Worm (Caenorhabditis elegans) whole organism, dauer: ENCODE results near the gene slc-25A18.2.

Experiments used
- unc-62 ChIP-seq: sonication (generic microtip); optimal IDR thresholded peaks from 2 replicates; lab custom pipeline; 2017; ENCODE audit warnings: missing biosample characterization, missing genetic modification reagents, missing genetic modification characterization

slc-25A18.2 gene

DNA sequence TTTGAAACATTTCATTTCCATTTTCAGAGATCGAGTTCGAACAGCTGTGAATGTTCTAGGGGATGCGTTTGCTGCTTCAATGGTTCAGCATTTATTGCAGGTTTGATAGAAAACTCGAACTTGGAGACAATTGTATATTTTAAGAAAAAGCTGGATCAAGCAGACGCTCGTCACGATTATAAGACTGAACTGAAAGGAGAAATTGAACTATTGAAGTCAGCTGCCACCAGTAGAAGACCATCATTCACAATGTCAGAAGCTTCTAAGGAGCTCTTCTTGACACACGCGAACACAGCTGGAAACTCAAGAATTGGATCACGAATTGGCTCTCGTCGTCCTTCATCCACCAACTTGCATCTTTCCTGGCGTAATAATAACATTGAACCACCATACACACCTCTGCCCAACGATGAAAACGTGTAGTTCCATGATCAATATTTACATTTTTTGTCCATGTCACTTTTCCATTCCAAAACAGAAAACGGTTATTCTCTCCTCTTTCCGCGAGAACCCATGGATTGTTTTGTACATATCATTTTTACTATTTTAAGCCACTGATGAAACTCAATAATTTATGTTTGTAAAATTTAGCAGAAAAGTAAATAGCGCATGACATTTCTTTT lies 31.1 kb downstream of the slc-25A18.2 start:
- no peak for TF ChIP-seq unc-62 (GFP tag; lab: Kevin White, UChicago)

- TF ChIP-seq unc-62 (GFP tag; lab: Kevin White, UChicago), result no peak
Measured at ce11 chrIV:7506711-7507110, 31.9 kb downstream of the slc-25A18.2 start.

ce11 chrIV:7507305-7507704 lies 32.5 kb downstream of the slc-25A18.2 start:
- TF ChIP-seq unc-62 (GFP tag; lab: Kevin White, UChicago), result no peak

- no peak for TF ChIP-seq unc-62 (GFP tag; lab: Kevin White, UChicago)
Measured at ce11 chrIV:7507841-7508509, 33.1 kb downstream of the slc-25A18.2 start, which contains the start of the genes vdac-1 and R05G6.5. Gene vdac-1, minus strand, starts transcription at chrIV:7507891. Gene R05G6.5, plus strand, starts transcription at chrIV:7508367.

DNA sequence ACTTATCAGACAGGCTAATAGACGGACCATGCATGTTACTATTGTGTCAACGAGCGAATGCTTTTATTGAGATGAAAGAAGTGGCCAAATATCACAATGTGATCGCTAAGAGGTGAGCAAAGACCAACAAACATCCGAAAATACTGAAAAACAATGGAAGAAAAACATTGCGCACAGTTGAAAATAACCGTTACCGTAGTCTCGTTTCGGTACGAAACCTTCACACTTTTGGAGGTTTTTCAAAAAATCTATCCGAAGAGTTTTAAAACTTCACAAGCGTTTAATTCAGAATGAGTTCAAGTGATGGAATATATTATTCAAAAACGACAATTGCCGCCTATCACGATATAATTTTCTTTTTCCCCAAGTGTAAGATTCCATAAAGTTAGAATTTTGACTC lies 34.0 kb downstream of the slc-25A18.2 start:
- TF ChIP-seq unc-62 (GFP tag; lab: Kevin White, UChicago), result no peak

DNA sequence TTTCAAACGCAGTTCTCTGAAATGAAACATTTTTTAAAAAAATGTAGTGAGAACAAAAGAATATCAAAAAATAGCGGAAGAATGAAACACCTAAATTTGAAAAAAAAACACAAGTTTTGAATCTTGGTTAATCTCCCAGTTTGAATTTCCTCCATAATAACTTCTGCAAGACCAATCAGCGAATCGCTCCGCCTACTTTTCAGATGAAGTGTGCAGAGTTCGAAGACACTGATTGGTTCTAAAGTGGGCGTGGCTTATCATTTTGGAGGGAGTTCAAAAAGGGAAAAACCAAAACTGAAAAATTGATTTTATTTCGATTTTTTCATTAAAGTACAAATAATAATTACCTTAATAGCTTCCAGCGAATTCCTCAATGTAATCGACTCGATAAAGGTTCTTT lies 36.0 kb downstream of the slc-25A18.2 start:
- no peak for TF ChIP-seq unc-62 (GFP tag; lab: Kevin White, UChicago)

ce11 chrIV:7512617-7513233 lies 37.9 kb downstream of the slc-25A18.2 start, which contains the start of the genes plc-4 and R05G6.4:
Gene plc-4, minus strand, starts transcription at chrIV:7512667.
Gene R05G6.4, plus strand, starts transcription at chrIV:7513233.
- TF ChIP-seq unc-62 (GFP tag; lab: Kevin White, UChicago), result no peak

DNA sequence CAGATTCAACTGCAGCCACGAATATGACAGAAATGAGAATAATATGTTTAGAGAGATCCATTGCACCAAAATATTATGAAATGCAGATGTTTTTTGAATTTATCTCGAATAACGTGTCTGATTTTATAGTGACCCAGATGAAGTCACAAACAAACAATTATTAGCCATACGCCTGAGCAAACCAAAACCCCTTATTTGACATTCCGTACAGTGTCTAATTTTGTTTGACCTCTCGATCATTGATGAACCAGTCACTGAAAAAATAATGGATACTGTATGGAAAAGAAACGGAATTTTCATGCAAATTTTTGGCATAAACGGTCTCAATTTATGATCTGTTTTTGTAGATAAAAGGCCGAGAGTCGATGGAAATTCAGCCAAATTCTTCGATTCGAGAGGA lies 41.3 kb downstream of the slc-25A18.2 start, which contains the start of the genes R05G6.9 and R05G6.3:
R05G6.9 (minus strand) TSS at position 101 of the 400 bp plus-strand sequence.
R05G6.3 (plus strand) TSS at position 386 of the 400 bp plus-strand sequence.
- no peak for TF ChIP-seq unc-62 (GFP tag; lab: Kevin White, UChicago)

- no peak for TF ChIP-seq unc-62 (GFP tag; lab: Kevin White, UChicago)
Measured at ce11 chrIV:7520258-7520657, 45.4 kb downstream of the slc-25A18.2 start.

DNA sequence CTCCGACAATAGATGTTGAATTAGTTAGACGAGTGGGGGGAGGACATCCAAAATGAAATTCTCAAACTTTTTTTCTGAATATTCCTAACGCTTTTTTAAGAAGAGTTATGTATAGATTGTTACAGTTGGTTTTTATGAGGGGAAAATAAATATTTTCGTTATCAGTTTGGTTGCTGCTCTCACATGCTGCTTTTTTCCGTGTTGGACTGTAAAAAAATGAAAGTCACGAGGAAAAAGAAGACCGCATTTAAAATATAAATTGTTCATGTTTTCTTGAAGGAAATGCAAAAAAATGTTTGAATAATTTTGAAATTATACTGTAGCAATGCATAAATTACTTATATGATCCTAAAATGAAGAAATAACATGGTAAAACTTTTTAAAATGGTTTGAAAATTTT lies 46.0 kb downstream of the slc-25A18.2 start:
- TF ChIP-seq unc-62 (GFP tag; lab: Kevin White, UChicago), result no peak

DNA sequence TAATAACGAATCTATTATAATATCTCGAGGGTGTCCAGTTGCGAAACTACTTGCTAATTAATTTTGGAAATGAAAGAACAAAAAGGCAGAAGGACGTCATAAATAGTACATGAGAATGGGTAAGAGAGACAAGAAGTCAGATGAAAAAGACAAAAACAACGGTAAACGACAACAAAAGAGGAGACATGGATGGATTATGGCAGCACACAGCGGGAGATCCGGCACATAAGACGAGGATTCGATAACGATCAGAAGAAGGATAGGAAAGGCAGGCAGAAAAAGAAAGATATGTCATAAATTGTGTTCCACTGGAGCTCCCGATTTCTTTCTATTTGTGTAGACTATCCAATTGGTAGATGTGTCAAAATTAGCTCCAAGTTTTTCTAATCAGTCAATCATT lies 46.8 kb downstream of the slc-25A18.2 start:
- no peak for TF ChIP-seq unc-62 (GFP tag; lab: Kevin White, UChicago)

DNA sequence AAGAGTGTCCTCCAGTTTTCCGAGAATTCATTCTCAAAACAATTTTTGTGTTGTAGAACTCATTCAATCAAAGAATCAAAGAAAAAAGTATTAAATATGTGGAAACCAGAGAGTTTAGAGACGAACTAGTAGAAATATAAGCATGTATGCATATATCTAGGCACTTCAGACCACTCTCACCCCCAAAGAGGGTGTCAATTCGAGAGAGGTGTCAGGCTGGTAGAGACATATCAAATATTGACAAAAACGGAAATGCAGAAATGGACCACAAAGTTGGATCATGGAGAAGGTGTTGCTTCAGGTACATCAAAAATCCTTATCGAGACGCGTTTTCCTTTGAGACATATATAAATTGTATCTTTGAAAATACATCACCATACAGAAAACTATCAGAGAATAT lies 48.9 kb downstream of the slc-25A18.2 start:
- no peak for TF ChIP-seq unc-62 (GFP tag; lab: Kevin White, UChicago)
